Fruit fly (Drosophila melanogaster) whole organism, adult: ENCODE measurements around the gene CG18170.
A peak's percentile ranks its signal among the peaks of the same experiment; 100 is the strongest.

Experiments
- CG11617 ChIP-seq: fragments of 200-800 bp; sonication (Bioruptor generic); optimal IDR thresholded peaks from 2 replicates; lab custom pipeline; 2017; ENCODE audit warnings: mild to moderate bottlenecking, missing biosample characterization, missing genetic modification reagents, missing genetic modification characterization
- CG12768 ChIP-seq: fragments of 200-800 bp; sonication (Bioruptor generic); optimal IDR thresholded peaks from 2 replicates; lab custom pipeline; 2017; ENCODE audit warnings: missing biosample characterization, missing genetic modification characterization, mild to moderate bottlenecking, moderate library complexity, missing genetic modification reagents
- CG14711 ChIP-seq: fragments of 200-800 bp; sonication (Bioruptor generic); optimal IDR thresholded peaks from 2 replicates; lab custom pipeline; 2018; ENCODE audit warnings: missing biosample characterization, mild to moderate bottlenecking, missing genetic modification characterization, moderate library complexity
- CG1620 ChIP-seq: fragments of 200-800 bp; sonication (Bioruptor generic); optimal IDR thresholded peaks from 2 replicates; lab custom pipeline; 2016; ENCODE audit warnings: missing biosample characterization, missing genetic modification characterization
- CG33017 ChIP-seq: fragments of 200-800 bp; sonication (Bioruptor generic); optimal IDR thresholded peaks from 2 replicates; lab custom pipeline; 2018; ENCODE audit warnings: missing biosample characterization, mild to moderate bottlenecking, missing genetic modification characterization, moderate library complexity
- CG5204 ChIP-seq: fragments of 200-800 bp; sonication (Bioruptor generic); optimal IDR thresholded peaks from 2 replicates; lab custom pipeline; 2016; ENCODE audit warnings: missing biosample characterization, missing genetic modification characterization
- CG7045 ChIP-seq: fragments of 200-800 bp; sonication (Bioruptor generic); optimal IDR thresholded peaks from 2 replicates; lab custom pipeline; 2017; ENCODE audit warnings: missing biosample characterization, mild to moderate bottlenecking, missing genetic modification characterization
- CG7101 ChIP-seq: fragments of 200-800 bp; sonication (Bioruptor generic); optimal IDR thresholded peaks from 2 replicates; lab custom pipeline; 2018; ENCODE audit warnings: missing biosample characterization, mild to moderate bottlenecking, missing genetic modification characterization, moderate library complexity
- Clk ChIP-seq: fragments of 200-800 bp; sonication (Bioruptor generic); optimal IDR thresholded peaks from 2 replicates; lab custom pipeline; 2017; ENCODE audit warnings: missing biosample characterization, missing genetic modification characterization
- Crg-1 ChIP-seq: fragments of 200-800 bp; sonication (Bioruptor generic); optimal IDR thresholded peaks from 2 replicates; lab custom pipeline; 2016; ENCODE audit warnings: missing biosample characterization, missing genetic modification characterization
- Hr96 ChIP-seq: fragments of 200-800 bp; sonication (Bioruptor generic); optimal IDR thresholded peaks from 2 replicates; lab custom pipeline; 2016; ENCODE audit warnings: missing biosample characterization, missing genetic modification characterization
- Mnt ChIP-seq: fragments of 200-800 bp; sonication (Bioruptor generic); optimal IDR thresholded peaks from 2 replicates; lab custom pipeline; 2016; ENCODE audit warnings: missing biosample characterization, mild to moderate bottlenecking, missing genetic modification characterization
- bab1 ChIP-seq: fragments of 200-800 bp; sonication (Bioruptor generic); optimal IDR thresholded peaks from 3 replicates; lab custom pipeline; 2019; ENCODE audit warnings: missing biosample characterization, mild to moderate bottlenecking, missing genetic modification characterization, moderate library complexity
- cic ChIP-seq: fragments of 200-800 bp; sonication (Bioruptor generic); optimal IDR thresholded peaks from 2 replicates; lab custom pipeline; 2017; ENCODE audit warnings: missing biosample characterization, mild to moderate bottlenecking, missing genetic modification characterization, moderate library complexity
- cnc ChIP-seq, 2 experiments: fragments of >200 bp; optimal IDR thresholded peaks; 2 replicates each; lab custom pipeline; 2017
- kay ChIP-seq: fragments of 200-800 bp; sonication (Bioruptor generic); peaks from one replicate; lab custom pipeline; 2016; ENCODE audit warnings: missing biosample characterization, missing genetic modification characterization, borderline replicate concordance
- ovo ChIP-seq: fragments of 200-800 bp; sonication (Bioruptor generic); optimal IDR thresholded peaks from 2 replicates; lab custom pipeline; 2016; ENCODE audit warnings: missing biosample characterization, missing genetic modification characterization
- pad ChIP-seq: fragments of 200-800 bp; sonication (Bioruptor generic); optimal IDR thresholded peaks from 3 replicates; lab custom pipeline; 2017; ENCODE audit warnings: missing biosample characterization, missing genetic modification characterization, mild to moderate bottlenecking, moderate library complexity, missing genetic modification reagents
- tj ChIP-seq: fragments of 200-800 bp; sonication (Bioruptor generic); optimal IDR thresholded peaks from 3 replicates; lab custom pipeline; 2017; ENCODE audit warnings: missing biosample characterization, mild to moderate bottlenecking, missing genetic modification characterization, moderate library complexity
- toe ChIP-seq: fragments of 200-800 bp; sonication (Bioruptor generic); optimal IDR thresholded peaks from 2 replicates; lab custom pipeline; 2016; ENCODE audit warnings: missing biosample characterization, missing genetic modification characterization

CG18170 gene

DNA sequence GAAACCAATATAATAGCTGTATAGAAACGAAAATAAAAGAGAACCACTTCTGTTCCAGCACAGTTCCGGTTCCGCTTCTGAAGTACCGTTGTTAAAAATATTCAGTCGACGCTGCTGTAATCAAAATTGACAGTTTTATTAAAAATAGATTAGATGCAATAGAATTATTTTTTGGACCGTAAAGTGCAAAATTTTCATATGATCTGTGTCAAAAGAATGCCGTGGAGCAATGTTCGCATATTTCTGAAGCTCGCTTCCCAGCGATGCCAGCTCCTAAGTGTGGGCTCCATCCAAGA lies at the start of gene CG18170, which contains the start of gene CG33791:
Gene CG18170, plus strand, starts transcription at position 122 of the 296 bp plus-strand sequence.
Gene CG33791, plus strand, starts transcription at position 122 of the 296 bp plus-strand sequence.
- TF ChIP-seq pad = no peak
- TF ChIP-seq tj (GFP tag; lab: Kevin White, UChicago) = no peak
- TF ChIP-seq Crg-1 (GFP tag; lab: Kevin White, UChicago) = no peak
- TF ChIP-seq ovo (GFP tag; lab: Kevin White, UChicago) = no peak
- no peak for TF ChIP-seq kay (GFP tag; lab: Kevin White, UChicago)
- TF ChIP-seq CG7045 (GFP tag; lab: Kevin White, UChicago) = no peak
- TF ChIP-seq CG14711 (tag; lab: Kevin White, UChicago) = no peak
- no peak for TF ChIP-seq cnc (optimal IDR thresholded peaks at IDR 0.05; lab: Kevin White, UChicago)
- TF ChIP-seq toe = no peak
- TF ChIP-seq CG11617 (GFP tag; lab: Kevin White, UChicago) = no peak
- TF ChIP-seq cic = no peak
- TF ChIP-seq Mnt (GFP tag; lab: Kevin White, UChicago) = no peak
- no peak for TF ChIP-seq CG7101 (tag; lab: Kevin White, UChicago)
- no peak for TF ChIP-seq Clk (GFP tag; lab: Kevin White, UChicago)

DNA sequence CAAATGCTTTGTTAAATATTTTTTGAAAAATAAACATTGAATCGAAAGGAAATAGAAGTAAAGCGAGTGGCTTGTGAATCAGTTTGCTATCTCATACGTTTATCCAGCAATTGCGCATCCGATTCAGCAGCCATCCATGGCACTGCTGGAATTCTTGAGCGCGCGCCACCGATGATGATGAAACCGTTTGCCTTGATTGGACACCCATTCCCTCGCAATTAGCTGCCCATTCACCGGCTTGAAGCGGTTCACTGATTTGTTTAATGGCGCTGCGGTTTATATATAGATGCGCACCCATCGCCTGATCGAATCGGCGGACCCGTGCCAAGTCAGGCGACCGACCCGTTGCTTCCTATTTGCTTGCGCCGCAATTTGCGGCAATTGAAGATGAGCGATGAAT lies 49.6 kb upstream of the CG18170 start, which contains the start of gene Pcyt2:
Gene Pcyt2, plus strand, starts transcription at position 301 of the 400 bp plus-strand sequence.
- TF ChIP-seq Clk (GFP tag; lab: Kevin White, UChicago) = no peak
- TF ChIP-seq bab1 (GFP tag; lab: Kevin White, UChicago) = no peak
- no peak for TF ChIP-seq Crg-1 (GFP tag; lab: Kevin White, UChicago)
- TF ChIP-seq Hr96 (GFP tag; lab: Kevin White, UChicago) = no peak
- TF ChIP-seq pad = no peak
- no peak for TF ChIP-seq CG5204 (GFP tag; lab: Kevin White, UChicago)
- TF ChIP-seq kay (GFP tag; lab: Kevin White, UChicago) = no peak

dm6 chr3L:1558178-1558788 lies 44.5 kb upstream of the CG18170 start, which contains the start of the genes Pex10 and CG12099:
Gene Pex10, plus strand, starts transcription at chr3L:1558228.
Gene CG12099, minus strand, starts transcription at chr3L:1558484.
- TF ChIP-seq pad (peak; percentile 83), Crg-1 (GFP tag; lab: Kevin White, UChicago) (peak; percentile 93), Hr96 (GFP tag; lab: Kevin White, UChicago) (peak; percentile 83), CG33017 (peak; percentile 86), Clk (GFP tag; lab: Kevin White, UChicago) (peak; percentile 93), CG5204 (GFP tag; lab: Kevin White, UChicago) (no peak), toe (peak; percentile 94), cic (peak; percentile 66), CG12768 (GFP tag; lab: Kevin White, UChicago) (peak; percentile 95), bab1 (GFP tag; lab: Kevin White, UChicago) (peak; percentile 91), tj (GFP tag; lab: Kevin White, UChicago) (peak; percentile 84), kay (GFP tag; lab: Kevin White, UChicago) (no peak), CG7101 (tag; lab: Kevin White, UChicago) (peak; percentile 93), ovo (GFP tag; lab: Kevin White, UChicago) (peak; percentile 86), cnc (optimal IDR thresholded peaks at IDR 0.05; lab: Kevin White, UChicago) (no peak), CG14711 (tag; lab: Kevin White, UChicago) (peak; percentile 83), CG7045 (GFP tag; lab: Kevin White, UChicago) (peak; percentile 89), Mnt (GFP tag; lab: Kevin White, UChicago) (peak; percentile 92), CG1620 (peak; percentile 90), CG11617 (GFP tag; lab: Kevin White, UChicago) (peak; percentile 95)

- TF ChIP-seq CG1620 = no peak
- no peak for TF ChIP-seq CG7101 (tag; lab: Kevin White, UChicago)
- TF ChIP-seq pad = no peak
- TF ChIP-seq Crg-1 (GFP tag; lab: Kevin White, UChicago) = no peak
- TF ChIP-seq tj (GFP tag; lab: Kevin White, UChicago) = no peak
- no peak for TF ChIP-seq CG7045 (GFP tag; lab: Kevin White, UChicago)
- no peak for TF ChIP-seq Mnt (GFP tag; lab: Kevin White, UChicago)
- TF ChIP-seq bab1 (GFP tag; lab: Kevin White, UChicago) = no peak
- TF ChIP-seq CG14711 (tag; lab: Kevin White, UChicago) = no peak
- TF ChIP-seq ovo (GFP tag; lab: Kevin White, UChicago) = no peak
- TF ChIP-seq cic = no peak
- no peak for TF ChIP-seq Hr96 (GFP tag; lab: Kevin White, UChicago)
- no peak for TF ChIP-seq Clk (GFP tag; lab: Kevin White, UChicago)
- TF ChIP-seq kay (GFP tag; lab: Kevin White, UChicago) = no peak
- no peak for TF ChIP-seq CG33017
- TF ChIP-seq CG11617 (GFP tag; lab: Kevin White, UChicago) = no peak
- no peak for TF ChIP-seq cnc (optimal IDR thresholded peaks at IDR 0.05; lab: Kevin White, UChicago)
- no peak for TF ChIP-seq CG5204 (GFP tag; lab: Kevin White, UChicago)
- no peak for TF ChIP-seq toe
Measured at dm6 chr3L:1565092-1565491, 37.7 kb upstream of the CG18170 start, which contains the start of gene CG12003. Gene CG12003, plus strand, starts transcription at chr3L:1565392.

DNA sequence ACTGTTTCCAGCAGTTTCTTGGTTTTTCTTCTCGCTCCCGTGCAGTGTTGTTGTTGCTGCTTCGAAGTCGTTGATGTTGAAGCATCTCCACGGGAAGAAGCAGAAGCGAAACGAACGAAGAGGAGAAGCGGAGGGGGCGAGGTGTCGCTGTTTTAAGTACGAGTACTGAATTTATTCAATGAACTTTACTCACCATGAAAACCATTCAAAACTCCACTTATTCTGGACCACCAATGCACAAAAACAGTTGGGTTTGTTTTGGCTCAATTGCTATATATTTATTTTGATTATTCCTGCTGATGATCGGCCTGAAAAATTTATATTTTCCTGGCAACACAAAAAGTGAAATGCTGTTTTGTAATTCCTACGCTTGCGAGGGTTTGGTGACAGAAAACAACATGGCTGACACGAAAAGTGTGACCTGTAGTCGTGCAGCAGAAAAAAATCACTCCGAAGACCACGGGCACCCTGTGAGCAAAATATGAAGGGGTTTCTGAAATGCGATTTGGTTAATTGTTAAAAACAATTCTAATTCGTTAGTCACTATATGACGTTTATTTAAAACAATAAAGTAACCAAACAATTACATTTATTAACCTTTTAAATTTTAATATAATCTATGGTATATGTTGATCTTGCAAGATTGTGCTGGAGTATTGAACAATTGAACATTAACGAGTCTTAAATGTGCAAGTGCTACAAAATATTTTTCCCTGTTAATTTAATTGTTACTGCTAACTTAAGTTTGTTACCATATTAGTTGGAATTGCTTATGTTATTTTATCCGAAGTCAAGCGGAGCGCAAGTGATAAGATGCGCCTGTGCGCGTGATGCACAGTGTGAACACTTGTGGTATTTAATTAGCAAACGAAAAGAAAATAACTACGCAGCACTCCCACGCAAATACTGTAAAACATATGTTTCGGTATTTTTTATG lies 34.3 kb upstream of the CG18170 start, which contains the start of gene CG7879:
Gene CG7879, minus strand, starts transcription at position 384 of the 937 bp plus-strand sequence.
- TF ChIP-seq CG7045 (GFP tag; lab: Kevin White, UChicago) (no peak), CG12768 (GFP tag; lab: Kevin White, UChicago) (no peak), CG33017 (no peak), CG5204 (GFP tag; lab: Kevin White, UChicago) (no peak), ovo (GFP tag; lab: Kevin White, UChicago) (peak; percentile 2), toe (no peak), cnc (optimal IDR thresholded peaks at IDR 0.05; lab: Kevin White, UChicago) (no peak), bab1 (GFP tag; lab: Kevin White, UChicago) (peak; percentile 53), CG1620 (peak; percentile 28), Hr96 (GFP tag; lab: Kevin White, UChicago) (no peak), Clk (GFP tag; lab: Kevin White, UChicago) (no peak), Crg-1 (GFP tag; lab: Kevin White, UChicago) (no peak), cic (peak; percentile 98), CG11617 (GFP tag; lab: Kevin White, UChicago) (peak; percentile 7), tj (GFP tag; lab: Kevin White, UChicago) (no peak), CG7101 (tag; lab: Kevin White, UChicago) (peak; percentile 24), CG14711 (tag; lab: Kevin White, UChicago) (no peak), kay (GFP tag; lab: Kevin White, UChicago) (no peak), Mnt (GFP tag; lab: Kevin White, UChicago) (peak; percentile 20), pad (no peak)
